Fruit fly (Drosophila melanogaster): ENCODE measurements around the gene CG11854.

The CG11854 gene

dm6 chr3R:25232271-25232989, 9.4 kb upstream of the CG11854 start, which contains the start of gene Cad96Cb (continued):
- peak; percentile 93 for TF ChIP-seq dmrt99B (tag; optimal IDR thresholded peaks at IDR 0.05)
- no peak for TF ChIP-seq Ada2b (GFP tag; IDR thresholded peaks at IDR 0.05)
- no peak for TF ChIP-seq CG2120 (GFP tag; optimal IDR thresholded peaks at IDR 0.05)
- peak; percentile 68 for TF ChIP-seq CG8281 (tag; optimal IDR thresholded peaks at IDR 0.05)
- peak; percentile 25; the same call in 1 of the 2 replicates for TF ChIP-seq Awh (GFP tag; IDR thresholded peaks at IDR 0.05)
- peak in 1 of 2 experiments; percentile 92 for TF ChIP-seq Eip74EF (GFP tag; optimal IDR thresholded peaks at IDR 0.05)
- TF ChIP-seq Dfd (GFP tag; optimal IDR thresholded peaks at IDR 0.05) = no peak
- peak; percentile 78; the same call in 1 of the 2 replicates for TF ChIP-seq Drgx (GFP tag; IDR thresholded peaks at IDR 0.05)
- TF ChIP-seq fu2 (GFP tag; optimal IDR thresholded peaks at IDR 0.05) = peak; percentile 29
- TF ChIP-seq CG12744 (GFP tag; optimal IDR thresholded peaks at IDR 0.05) = peak; percentile 69
- peak; percentile 40; the same call in 1 of the 2 replicates for TF ChIP-seq CG9215 (GFP tag; IDR thresholded peaks at IDR 0.05)
- peak; percentile 73 for TF ChIP-seq CG1602 (GFP tag; optimal IDR thresholded peaks at IDR 0.05)
- TF ChIP-seq ap (GFP tag; IDR thresholded peaks at IDR 0.05) = peak; percentile 43; the same call in 1 of the 2 replicates
- TF ChIP-seq bcd (GFP tag; optimal IDR thresholded peaks at IDR 0.05) = peak; percentile 84
- peak; percentile 84 for TF ChIP-seq CG17829 (tag; optimal IDR thresholded peaks at IDR 0.05)
- TF ChIP-seq Ssrp (tag; optimal IDR thresholded peaks at IDR 0.05) = peak; percentile 90
- peak in 1 of 3 experiments; percentile 27 for TF ChIP-seq Stat92E (GFP tag; optimal IDR thresholded peaks at IDR 0.05)
- peak; percentile 63; the same call in 1 of the 2 replicates for TF ChIP-seq dan (GFP tag; IDR thresholded peaks at IDR 0.05)
- TF ChIP-seq CG9817 (tag; optimal IDR thresholded peaks at IDR 0.05) = peak; percentile 43
- TF ChIP-seq lmd (GFP tag; IDR thresholded peaks at IDR 0.05) = peak; percentile 61; the same call in 1 of the 2 replicates
- peak; percentile 73 for TF ChIP-seq disco-r (GFP tag; optimal IDR thresholded peaks at IDR 0.05)

dm6 chr3R:25235362-25235761, 6.5 kb upstream of the CG11854 start, which contains the start of gene Sil1:
Gene Sil1 (minus strand): TSS chr3R:25235529.
- peak; percentile 26 for TF ChIP-seq CG2116 (GFP tag; optimal IDR thresholded peaks at IDR 0.05)
- peak; percentile 9; the same call in 1 of the 2 replicates for TF ChIP-seq CG13287 (GFP tag; IDR thresholded peaks at IDR 0.05; ENCODE audit: partially characterized antibody)
- peak; percentile 32; the same call in 1 of the 2 replicates for TF ChIP-seq MBD-R2 (GFP tag; IDR thresholded peaks at IDR 0.05)
- no peak for TF ChIP-seq CG30403 (GFP tag; optimal IDR thresholded peaks at IDR 0.05)
- TF ChIP-seq Bteb2 (GFP tag; optimal IDR thresholded peaks at IDR 0.05) = no peak
- peak; percentile 33; the same call in 1 of the 2 replicates for TF ChIP-seq amos (GFP tag; IDR thresholded peaks at IDR 0.05; ENCODE audit: partially characterized antibody)
- TF ChIP-seq H15 (GFP tag; IDR thresholded peaks at IDR 0.05) = no peak
- peak; percentile 27 for TF ChIP-seq Med (GFP tag)
- TF ChIP-seq row (GFP tag; IDR thresholded peaks at IDR 0.05) = 0 out of 3 replicates have a peak, but pooled peaks have one; percentile 5
- peak; percentile 50 for TF ChIP-seq MESR4 (GFP tag; optimal IDR thresholded peaks at IDR 0.05)
- TF ChIP-seq tx (GFP tag; optimal IDR thresholded peaks at IDR 0.05) = no peak
- TF ChIP-seq trem (tag; optimal IDR thresholded peaks at IDR 0.05) = peak; percentile 45
- peak; percentile 66 for TF ChIP-seq pzg (GFP tag; optimal IDR thresholded peaks at IDR 0.05)
- TF ChIP-seq BEAF-32 (GFP tag; optimal IDR thresholded peaks at IDR 0.05) = peak; percentile 40
- TF ChIP-seq gce (GFP tag; IDR thresholded peaks at IDR 0.05) = no peak
- no peak for TF ChIP-seq Stat92E (GFP tag; optimal IDR thresholded peaks at IDR 0.05)
- TF ChIP-seq CG9797 (GFP tag; optimal IDR thresholded peaks at IDR 0.05) = peak; percentile 75
- TF ChIP-seq CG15514 (GFP tag; optimal IDR thresholded peaks at IDR 0.05) = peak; percentile 99
- TF ChIP-seq Dp (GFP tag; optimal IDR thresholded peaks at IDR 0.05) = peak; percentile 84
- peak; percentile 18 for TF ChIP-seq Ets97D (GFP tag; optimal IDR thresholded peaks at IDR 0.05)
- TF ChIP-seq lab (GFP tag; optimal IDR thresholded peaks at IDR 0.05) = no peak
- TF ChIP-seq CG1602 (GFP tag; optimal IDR thresholded peaks at IDR 0.05) = no peak
- no peak for TF ChIP-seq grau (tag; optimal IDR thresholded peaks at IDR 0.05)
- TF ChIP-seq E2f2 (GFP tag; IDR thresholded peaks at IDR 0.05) = peak; percentile 89
- TF ChIP-seq CG10267 (tag; optimal IDR thresholded peaks at IDR 0.05) = peak; percentile 21
- peak; percentile 76 for TF ChIP-seq gfzf (GFP tag; optimal IDR thresholded peaks at IDR 0.05)
- TF ChIP-seq bbx (GFP tag; IDR thresholded peaks at IDR 0.05; ENCODE audit: partially characterized antibody) = peak; percentile 27; the same call in 1 of the 2 replicates
- peak; percentile 93 for TF ChIP-seq Myb (GFP tag; optimal IDR thresholded peaks at IDR 0.05)
